Fruit fly (Drosophila melanogaster) Kc167 (cell line): ENCODE measurements around the gene cv.

Experiments
- Myc ChIP-seq: fragments of >200 bp; optimal IDR thresholded peaks from 2 replicates; lab custom pipeline; 2017; ENCODE audit warnings: missing external identifiers
- h ChIP-seq: fragments of >200 bp; optimal IDR thresholded peaks from 3 replicates; lab custom pipeline; 2018; ENCODE audit warnings: missing external identifiers
- psq ChIP-seq: fragments of >200 bp; optimal IDR thresholded peaks from 2 replicates; lab custom pipeline; 2017; ENCODE audit warnings: missing external identifiers
- ttk ChIP-seq: sonication (Bioruptor generic); optimal IDR thresholded peaks from 2 replicates; lab custom pipeline; 2017; ENCODE audit warnings: missing external identifiers

dm6 chrX:5664222-5664621, 25.6 kb upstream of the cv start:
- TF ChIP-seq psq, result no peak
- no peak for TF ChIP-seq h (lab: Kevin White, UChicago)
- TF ChIP-seq Myc, result no peak
- TF ChIP-seq ttk (lab: Kevin White, UChicago), result no peak
